Worm (Caenorhabditis elegans): ENCODE data around the gene srd-55.

DNA sequence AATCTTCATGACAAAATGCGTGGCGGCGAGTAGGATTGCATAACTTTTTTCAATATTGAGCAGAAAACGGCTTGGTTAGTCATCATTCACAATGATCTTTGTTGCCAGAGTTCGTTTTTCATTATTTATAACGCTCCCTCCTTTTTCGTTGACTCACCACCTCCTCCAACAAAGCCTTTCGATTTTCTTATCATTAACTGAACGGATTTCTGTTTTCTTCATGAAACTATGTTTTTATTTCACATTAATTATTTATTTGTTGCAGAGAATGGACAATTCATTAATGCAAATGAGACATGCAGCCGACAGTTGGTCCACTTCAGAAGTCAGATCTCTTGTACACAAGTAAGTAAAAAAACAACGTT lies 13.6 kb upstream of the srd-55 start, which contains the start of gene bath-44:
- TF ChIP-seq lin-13 (GFP tag; optimal IDR thresholded peaks at IDR 0.05): no peak
- no peak for TF ChIP-seq pax-3 (tag; optimal IDR thresholded peaks at IDR 0.05)
- TF ChIP-seq aly-2 (tag; optimal IDR thresholded peaks at IDR 0.05): no peak
- TF ChIP-seq tbx-2 (tag; optimal IDR thresholded peaks at IDR 0.05): no peak
- TF ChIP-seq elt-2 (tag; optimal IDR thresholded peaks at IDR 0.05): no peak
- TF ChIP-seq aha-1 (tag; optimal IDR thresholded peaks at IDR 0.05): no peak
- no peak for TF ChIP-seq ztf-11 (tag; optimal IDR thresholded peaks at IDR 0.05)
- no peak for TF ChIP-seq mab-9 (GFP tag; IDR thresholded peaks at IDR 0.05)
- no peak for TF ChIP-seq xbp-1 (tag; optimal IDR thresholded peaks at IDR 0.05)
